Fruit fly (Drosophila melanogaster) Kc167 (cell line): ENCODE data around the gene mRpL30.

ENCODE experiments used
- Myc ChIP-seq: fragments of >200 bp; optimal IDR thresholded peaks from 2 replicates; lab custom pipeline; 2017; ENCODE audit warnings: missing external identifiers
- Sin3A ChIP-seq: fragments of >200 bp; optimal IDR thresholded peaks from 2 replicates; lab custom pipeline; 2018; ENCODE audit warnings: missing external identifiers
- h ChIP-seq: fragments of >200 bp; optimal IDR thresholded peaks from 3 replicates; lab custom pipeline; 2018; ENCODE audit warnings: missing external identifiers
- insv ChIP-seq: fragments of >200 bp; optimal IDR thresholded peaks from 3 replicates; lab custom pipeline; 2018; ENCODE audit warnings: missing external identifiers
- psq ChIP-seq: fragments of >200 bp; optimal IDR thresholded peaks from 2 replicates; lab custom pipeline; 2017; ENCODE audit warnings: missing external identifiers

dm6 chrX:4606447-4606846 is 41.2 kb upstream of the mRpL30 start:
- TF ChIP-seq insv = no peak
- no peak for TF ChIP-seq h (lab: Kevin White, UChicago)
- no peak for TF ChIP-seq psq (lab: Kevin White, UChicago)
- no peak for TF ChIP-seq Myc (lab: Kevin White, UChicago)
- no peak for TF ChIP-seq Sin3A (lab: Kevin White, UChicago)
